Fruit fly (Drosophila melanogaster): ENCODE measurements around the gene CG43155.

The CG43155 gene

dm6 chrX:11446792-11447405 is 12.7 kb upstream of the CG43155 start (continued):
- TF ChIP-seq CG17361 (GFP tag; IDR thresholded peaks at IDR 0.05) (peak; percentile 50; the same call in 2 of the 3 replicates), CG3065 (GFP tag; optimal IDR thresholded peaks at IDR 0.05) (peak; percentile 3), CG1529 (GFP tag; optimal IDR thresholded peaks at IDR 0.05) (no peak), CG13287 (GFP tag; IDR thresholded peaks at IDR 0.05; ENCODE audit: partially characterized antibody) (peak; percentile 29), unpg (GFP tag; optimal IDR thresholded peaks at IDR 0.05) (peak; percentile 73), Chrac-16 (GFP tag; optimal IDR thresholded peaks at IDR 0.05) (peak; percentile 72), CG1024 (GFP tag; IDR thresholded peaks at IDR 0.05) (0 out of 2 replicates have a peak, but pooled peaks have one; percentile 40), mam (GFP tag; optimal IDR thresholded peaks at IDR 0.05) (peak; percentile 94), MESR4 (GFP tag; optimal IDR thresholded peaks at IDR 0.05) (peak; percentile 4), ssp (GFP tag; IDR thresholded peaks at IDR 0.05) (peak; percentile 31; the same call in 1 of the 2 replicates), abd-A (tag; optimal IDR thresholded peaks at IDR 0.05) (peak; percentile 45), ranshi (GFP tag; IDR thresholded peaks at IDR 0.05) (peak; percentile 85), CG11247 (GFP tag; IDR thresholded peaks at IDR 0.05) (peak; percentile 82), kay (GFP tag; optimal IDR thresholded peaks at IDR 0.05) (peak; percentile 46), amos (GFP tag; IDR thresholded peaks at IDR 0.05; ENCODE audit: partially characterized antibody) (peak; percentile 11; the same call in 1 of the 2 replicates), HLH54F (GFP tag; optimal IDR thresholded peaks at IDR 0.05) (peak; percentile 84), CG12104 (GFP tag; optimal IDR thresholded peaks at IDR 0.05) (peak; percentile 35), H2.0 (GFP tag; IDR thresholded peaks at IDR 0.05) (peak; percentile 75), luna (GFP tag; optimal IDR thresholded peaks at IDR 0.05) (peak; percentile 78), CG14965 (GFP tag; optimal IDR thresholded peaks at IDR 0.05; ENCODE audit: borderline replicate concordance) (no peak), CG13424 (tag; optimal IDR thresholded peaks at IDR 0.05) (peak; percentile 69), CG30431 (GFP tag; optimal IDR thresholded peaks at IDR 0.05) (peak; percentile 26), Hr39 (optimal IDR thresholded peaks at IDR 0.05) (no peak), sd (tag; optimal IDR thresholded peaks at IDR 0.05) (peak; percentile 58), croc (GFP tag; conservative IDR thresholded peaks at IDR 0.05) (no peak; the same call in 2 of the 3 replicates), CG14050 (GFP tag; IDR thresholded peaks at IDR 0.05) (peak; percentile 68), CG17385 (GFP tag; optimal IDR thresholded peaks at IDR 0.05) (peak; percentile 50), zfh1 (GFP tag; IDR thresholded peaks at IDR 0.05) (peak; percentile 70; the same call in 2 of the 3 replicates), crp (GFP tag; optimal IDR thresholded peaks at IDR 0.05) (no peak), CG42726 (GFP tag; IDR thresholded peaks at IDR 0.05; ENCODE audit: partially characterized antibody) (no peak), sqz (GFP tag; optimal IDR thresholded peaks at IDR 0.05) (no peak), CG16815 (GFP tag; optimal IDR thresholded peaks at IDR 0.05) (peak; percentile 75), CG17186 (GFP tag; optimal IDR thresholded peaks at IDR 0.05) (no peak), Dek (tag; optimal IDR thresholded peaks at IDR 0.05) (peak; percentile 80), br (optimal IDR thresholded peaks at IDR 0.05) (no peak), gfzf (GFP tag; optimal IDR thresholded peaks at IDR 0.05) (no peak), Gsc (GFP tag; IDR thresholded peaks at IDR 0.05) (peak; percentile 42; the same call in 1 of the 2 replicates), sisA (GFP tag; IDR thresholded peaks at IDR 0.05) (peak; percentile 77), klu (GFP tag; IDR thresholded peaks at IDR 0.05) (peak; percentile 58), CG18476 (GFP tag; optimal IDR thresholded peaks at IDR 0.05) (peak; percentile 31), CG10565 (GFP tag; optimal IDR thresholded peaks at IDR 0.05) (no peak), CG10209 (GFP tag; optimal IDR thresholded peaks at IDR 0.05) (peak; percentile 78), CG18599 (GFP tag; optimal IDR thresholded peaks at IDR 0.05) (peak; percentile 91), CG32532 (GFP tag; IDR thresholded peaks at IDR 0.05) (peak; percentile 92), ro (GFP tag; IDR thresholded peaks at IDR 0.05) (no peak), CG8359 (GFP tag; optimal IDR thresholded peaks at IDR 0.05; ENCODE audit: borderline replicate concordance) (no peak), danr (GFP tag; IDR thresholded peaks at IDR 0.05) (peak; percentile 51), al (GFP tag; IDR thresholded peaks at IDR 0.05) (peak; percentile 87), dysf (GFP tag; IDR thresholded peaks at IDR 0.05) (peak; percentile 88), esg (GFP tag; conservative IDR thresholded peaks at IDR 0.05) (peak; percentile 77)
